Fruit fly (Drosophila melanogaster) whole organism, prepupa: ENCODE results near the gene CG14646.

ENCODE experiments used
- CG11294 ChIP-seq: fragments of 200-800 bp; sonication (Bioruptor generic); IDR thresholded peaks from 2 replicates; pipeline ENCODE4 v1.3.6; 2022; ENCODE audit warnings: missing biosample characterization, missing genetic modification characterization
- CG31627 ChIP-seq: fragments of 200-800 bp; sonication (Bioruptor generic); optimal IDR thresholded peaks from 3 replicates; lab custom pipeline; 2016; ENCODE audit warnings: missing biosample characterization, missing genetic modification characterization
- CG3919 ChIP-seq: fragments of 200-800 bp; sonication (Bioruptor generic); optimal IDR thresholded peaks from 3 replicates; lab custom pipeline; 2016; ENCODE audit warnings: missing biosample characterization, missing genetic modification characterization
- CG6854 ChIP-seq: fragments of 200-800 bp; sonication (Bioruptor generic); optimal IDR thresholded peaks from 2 replicates; lab custom pipeline; 2017; ENCODE audit warnings: missing biosample characterization, mild to moderate bottlenecking, missing genetic modification characterization
- CG8632 ChIP-seq: fragments of 200-800 bp; sonication (Bioruptor generic); optimal IDR thresholded peaks from 3 replicates; lab custom pipeline; 2016; ENCODE audit warnings: missing biosample characterization, missing genetic modification characterization
- CG9139 ChIP-seq: fragments of 200-800 bp; sonication (Bioruptor generic); optimal IDR thresholded peaks from 3 replicates; lab custom pipeline; 2017; ENCODE audit warnings: missing biosample characterization, mild to moderate bottlenecking, missing genetic modification characterization
- Eip75B ChIP-seq: fragments of 200-800 bp; sonication (Bioruptor generic); optimal IDR thresholded peaks from 3 replicates; lab custom pipeline; 2016; ENCODE audit warnings: missing biosample characterization, missing genetic modification characterization
- Lpt ChIP-seq: fragments of 200-800 bp; sonication (Bioruptor generic); optimal IDR thresholded peaks from 3 replicates; lab custom pipeline; 2016; ENCODE audit warnings: missing biosample characterization, missing genetic modification characterization
- Sox102F ChIP-seq: fragments of 200-800 bp; sonication (Bioruptor generic); optimal IDR thresholded peaks from 2 replicates; lab custom pipeline; 2016; ENCODE audit warnings: missing biosample characterization, mild to moderate bottlenecking, missing genetic modification characterization
- dac ChIP-seq: fragments of 200-800 bp; sonication (Bioruptor generic); optimal IDR thresholded peaks from 2 replicates; lab custom pipeline; 2017; ENCODE audit warnings: missing biosample characterization, mild to moderate bottlenecking, missing genetic modification characterization
- fd59A ChIP-seq: fragments of 200-800 bp; sonication (Bioruptor generic); optimal IDR thresholded peaks from 2 replicates; lab custom pipeline; 2017; ENCODE audit warnings: missing biosample characterization, mild to moderate bottlenecking, missing genetic modification characterization, missing genetic modification reagents
- fkh ChIP-seq: fragments of 200-800 bp; sonication (Bioruptor generic); optimal IDR thresholded peaks from 3 replicates; lab custom pipeline; 2017; ENCODE audit warnings: missing biosample characterization, mild to moderate bottlenecking, missing genetic modification characterization, moderate library complexity
- net ChIP-seq: fragments of 200-800 bp; sonication (Bioruptor generic); optimal IDR thresholded peaks from 3 replicates; lab custom pipeline; 2016; ENCODE audit warnings: missing biosample characterization, missing genetic modification characterization
- svp ChIP-seq: fragments of 200-800 bp; sonication (Bioruptor generic); peaks from one replicate; lab custom pipeline; 2016; ENCODE audit warnings: missing biosample characterization, missing genetic modification characterization

DNA sequence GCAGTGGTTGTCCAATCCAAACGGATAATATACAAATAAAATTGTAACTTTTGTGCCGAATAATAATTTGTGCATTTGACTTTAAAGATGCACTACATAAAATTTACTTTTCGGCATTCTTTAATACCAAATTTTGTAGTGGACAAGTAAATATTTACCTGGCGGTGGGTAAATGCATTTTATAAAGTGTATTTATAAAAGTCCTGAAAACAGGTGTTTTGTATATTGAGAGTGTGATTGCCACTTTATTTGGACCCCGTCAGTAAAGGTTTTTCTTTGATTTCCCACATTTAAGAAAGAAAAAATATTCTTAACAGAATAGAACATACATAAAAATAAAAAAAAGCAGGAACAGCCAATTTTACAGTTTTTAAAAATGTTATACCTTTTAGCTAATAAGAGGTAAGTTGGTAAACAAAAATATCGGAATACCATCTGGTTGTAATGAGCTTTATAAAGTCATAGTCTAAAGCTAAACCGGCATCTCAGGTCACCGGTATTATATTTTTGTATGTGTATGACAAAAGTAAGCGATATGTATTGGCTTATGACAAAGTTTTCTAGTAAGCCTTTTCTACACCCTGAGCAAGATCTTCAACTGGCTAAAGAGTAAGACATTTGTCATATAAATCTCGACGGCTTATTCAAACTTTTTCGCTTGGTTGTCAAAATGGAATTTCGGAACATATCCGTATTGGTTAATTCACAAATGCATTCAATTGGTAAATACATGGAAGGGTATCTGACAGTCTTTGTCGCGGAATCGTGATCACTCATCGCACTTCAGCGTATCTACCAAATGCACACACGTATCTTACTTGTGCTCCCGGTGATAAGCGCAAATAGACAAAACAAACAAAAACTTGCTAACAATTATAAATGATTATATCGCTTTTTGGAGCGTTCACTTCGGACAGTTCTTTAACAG, 4.8 kb downstream of the CG14646 start:
- TF ChIP-seq Lpt (GFP tag; lab: Kevin White, UChicago) (peak; percentile 96), fkh (GFP tag; lab: Kevin White, UChicago) (peak; percentile 89), CG31627 (GFP tag; lab: Kevin White, UChicago) (peak; percentile 95), dac (GFP tag; lab: Kevin White, UChicago) (peak; percentile 95), svp (GFP tag; lab: Kevin White, UChicago) (peak; percentile 98), CG9139 (peak; percentile 52), CG6854 (GFP tag; lab: Kevin White, UChicago) (peak; percentile 88), fd59A (GFP tag; lab: Kevin White, UChicago) (peak; percentile 80), net (GFP tag; lab: Kevin White, UChicago) (peak; percentile 94), CG3919 (GFP tag; lab: Kevin White, UChicago) (peak; percentile 96), Eip75B (GFP tag; lab: Kevin White, UChicago) (peak; percentile 92), Sox102F (GFP tag; lab: Kevin White, UChicago) (peak; percentile 96), CG8632 (GFP tag; lab: Kevin White, UChicago) (peak; percentile 92), CG11294 (peak; percentile 92; the same call in 1 of the 2 replicates)
